Worm (Caenorhabditis elegans): ENCODE results near the gene hmgs-1.

Gene hmgs-1

ce11 chrV:5704467-5704866, 20.1 kb upstream of the hmgs-1 start:
- TF ChIP-seq attf-3 (GFP tag; conservative IDR thresholded peaks at IDR 0.05) (no peak), F39B2.1 (GFP tag; IDR thresholded peaks at IDR 0.05) (no peak), gei-17 (GFP tag; optimal IDR thresholded peaks at IDR 0.05) (no peak), efl-1 (GFP tag; optimal IDR thresholded peaks at IDR 0.05) (no peak), repo-1 (tag; optimal IDR thresholded peaks at IDR 0.05) (no peak), zfh-2 (GFP tag; conservative IDR thresholded peaks at IDR 0.05) (no peak), madf-10 (tag; optimal IDR thresholded peaks at IDR 0.05) (no peak), ekl-4 (GFP tag; IDR thresholded peaks at IDR 0.05) (no peak), bed-2 (GFP tag; IDR thresholded peaks at IDR 0.05) (no peak), pbrm-1 (GFP tag; IDR thresholded peaks at IDR 0.05) (no peak), unc-62 (GFP tag; optimal IDR thresholded peaks at IDR 0.05) (no peak), nhr-120 (GFP tag; IDR thresholded peaks at IDR 0.05) (no peak), sdz-38 (tag; optimal IDR thresholded peaks at IDR 0.05) (no peak), aptf-2 (GFP tag; conservative IDR thresholded peaks at IDR 0.05) (no peak), nhr-90 (tag; optimal IDR thresholded peaks at IDR 0.05) (no peak), Y67H2A.10 (GFP tag; conservative IDR thresholded peaks at IDR 0.05) (no peak), ceh-100 (GFP tag; IDR thresholded peaks at IDR 0.05) (no peak), madf-6 (GFP tag; IDR thresholded peaks at IDR 0.05) (no peak), ceh-58 (GFP tag; IDR thresholded peaks at IDR 0.05) (no peak)

ce11 chrV:5701106-5701505, 16.7 kb upstream of the hmgs-1 start:
- TF ChIP-seq Y53G8AR.9 (GFP tag; conservative IDR thresholded peaks at IDR 0.05) (0 out of 2 replicates have a peak, but pooled peaks have one; percentile 19), ztf-22 (GFP tag; optimal IDR thresholded peaks at IDR 0.05) (no peak), ZK185.1 (tag; optimal IDR thresholded peaks at IDR 0.05; ENCODE audit: poor library complexity, severe bottlenecking) (peak; percentile 39)

DNA sequence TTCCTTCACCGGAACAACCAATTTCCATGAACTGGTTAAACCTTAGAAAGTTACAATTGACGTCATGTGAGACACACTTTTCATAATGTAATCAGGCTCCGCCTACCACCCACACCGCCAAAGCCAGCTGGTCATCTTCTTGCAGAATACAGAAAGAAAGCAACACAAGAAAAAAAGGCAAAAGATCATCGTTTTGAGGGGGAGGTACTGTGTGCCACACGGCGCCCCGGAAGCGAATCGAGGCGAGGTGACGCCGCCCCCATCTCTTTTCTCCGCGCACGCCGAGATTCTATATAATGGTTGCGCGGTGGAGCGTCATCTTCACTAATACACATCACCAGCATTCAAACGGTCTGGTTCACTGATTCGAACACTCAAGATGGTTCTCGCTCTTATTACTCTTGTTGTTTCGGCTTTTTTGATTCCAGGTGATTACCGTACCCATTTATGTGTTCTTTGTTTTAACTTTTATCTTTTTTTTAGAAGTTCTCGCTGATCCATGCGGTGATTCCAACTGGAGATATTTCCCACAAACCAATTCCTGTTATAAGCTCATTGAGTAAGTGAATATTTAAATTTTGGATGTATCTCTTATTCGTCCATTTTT, 15.5 kb upstream of the hmgs-1 start, which contains the start of gene clec-1:
Gene clec-1, plus strand, starts transcription at position 320 of the 607 bp plus-strand sequence.
- no peak for TF ChIP-seq Y53G8AR.9 (GFP tag; conservative IDR thresholded peaks at IDR 0.05)
- TF ChIP-seq lin-54 (GFP tag; optimal IDR thresholded peaks at IDR 0.05), result no peak
- no peak for TF ChIP-seq egl-44 (GFP tag; IDR thresholded peaks at IDR 0.05)
- TF ChIP-seq aptf-3 (GFP tag; IDR thresholded peaks at IDR 0.05), result 0 out of 2 replicates have a peak, but pooled peaks have one; percentile 17
- TF ChIP-seq ama-1 (optimal IDR thresholded peaks at IDR 0.05), result peak; percentile 45
- TF ChIP-seq ama-1 (GFP tag; optimal IDR thresholded peaks at IDR 0.05), result no peak
- no peak for TF ChIP-seq ztf-18 (tag; optimal IDR thresholded peaks at IDR 0.05)
- no peak for TF ChIP-seq tlf-1 (GFP tag; optimal IDR thresholded peaks at IDR 0.05)

- TF ChIP-seq mes-4 (tag; optimal IDR thresholded peaks at IDR 0.05) (no peak), sea-2 (GFP tag; IDR thresholded peaks at IDR 0.05) (no peak), somi-1 (GFP tag; optimal IDR thresholded peaks at IDR 0.05) (peak; percentile 57), Y95B8A.8 (GFP tag; IDR thresholded peaks at IDR 0.05) (no peak)
Observed at ce11 chrV:5697581-5697980, 13.2 kb upstream of the hmgs-1 start.

- no peak for TF ChIP-seq ztf-25 (GFP tag; IDR thresholded peaks at IDR 0.05)
- TF ChIP-seq aptf-2 (GFP tag; conservative IDR thresholded peaks at IDR 0.05), result no peak
- no peak for TF ChIP-seq madf-10 (tag; optimal IDR thresholded peaks at IDR 0.05)
- TF ChIP-seq ama-1 (optimal IDR thresholded peaks at IDR 0.05), result no peak
- TF ChIP-seq ama-1 (GFP tag; optimal IDR thresholded peaks at IDR 0.05), result no peak
- TF ChIP-seq Y67H2A.10 (GFP tag; conservative IDR thresholded peaks at IDR 0.05), result no peak
- TF ChIP-seq lag-1 (GFP tag; IDR thresholded peaks at IDR 0.05), result no peak
- no peak for TF ChIP-seq ztf-22 (GFP tag; optimal IDR thresholded peaks at IDR 0.05)
- TF ChIP-seq lsy-27 (tag; optimal IDR thresholded peaks at IDR 0.05; ENCODE audit: borderline replicate concordance, insufficient read depth), result no peak
- TF ChIP-seq hrde-1 (tag; optimal IDR thresholded peaks at IDR 0.05; ENCODE audit: borderline replicate concordance), result no peak
- no peak for TF ChIP-seq mel-28 (tag; optimal IDR thresholded peaks at IDR 0.05; ENCODE audit: borderline replicate concordance)
Observed at ce11 chrV:5696177-5696576, 11.8 kb upstream of the hmgs-1 start.

Measured in whole organism, young adult.